Worm (Caenorhabditis elegans) whole organism, L4 larva: Measurements from ENCODE around the gene ZK688.5.

Experiments used
- cey-2 ChIP-seq: sonication (generic microtip); optimal IDR thresholded peaks from 3 replicates; lab custom pipeline; 2017; ENCODE audit warnings: missing genetic modification characterization, mild to moderate bottlenecking, missing compliant biosample characterization, antibody characterized with exemption, borderline replicate concordance; ENCODE audit not compliant: insufficient read depth
- egl-27 ChIP-seq: sonication (generic microtip); optimal IDR thresholded peaks from 3 replicates; lab custom pipeline; 2017; ENCODE audit warnings: missing biosample characterization, missing genetic modification reagents, missing genetic modification characterization
- lsy-2 ChIP-seq, 2 experiments: fragments of 150-350 bp in 1 of 2; sonication (generic microtip) in 1 of 2; optimal IDR thresholded peaks; 2 replicates each; lab custom pipeline; 2014 to 2017; ENCODE audit warnings: missing biosample characterization in 2 of 2, missing genetic modification characterization in 2 of 2
- nhr-10 ChIP-seq: fragments of 150-350 bp; optimal IDR thresholded peaks from 2 replicates; lab custom pipeline; 2014; ENCODE audit warnings: missing biosample characterization, missing genetic modification characterization
- nhr-111 ChIP-seq: fragments of 200-800 bp; sonication (Bioruptor generic); optimal IDR thresholded peaks from 2 replicates; lab custom pipeline; 2018; ENCODE audit warnings: mild to moderate bottlenecking, missing genetic modification characterization, missing compliant biosample characterization
- nhr-41 ChIP-seq: fragments of 200-800 bp; sonication (Bioruptor generic); IDR thresholded peaks from 2 replicates; pipeline ENCODE4 v1.3.6; 2022; ENCODE audit warnings: missing genetic modification reagents, missing genetic modification characterization, missing compliant biosample characterization
- nhr-6 ChIP-seq: fragments of 150-350 bp; optimal IDR thresholded peaks from 2 replicates; lab custom pipeline; 2014; ENCODE audit warnings: missing biosample characterization, missing genetic modification characterization
- skn-1 ChIP-seq: fragments of 150-350 bp; optimal IDR thresholded peaks from 2 replicates; lab custom pipeline; 2014; ENCODE audit warnings: missing biosample characterization, missing genetic modification characterization
- ztf-11 ChIP-seq: fragments of 150-350 bp; optimal IDR thresholded peaks from 2 replicates; lab custom pipeline; 2014; ENCODE audit warnings: missing biosample characterization, missing genetic modification characterization

DNA sequence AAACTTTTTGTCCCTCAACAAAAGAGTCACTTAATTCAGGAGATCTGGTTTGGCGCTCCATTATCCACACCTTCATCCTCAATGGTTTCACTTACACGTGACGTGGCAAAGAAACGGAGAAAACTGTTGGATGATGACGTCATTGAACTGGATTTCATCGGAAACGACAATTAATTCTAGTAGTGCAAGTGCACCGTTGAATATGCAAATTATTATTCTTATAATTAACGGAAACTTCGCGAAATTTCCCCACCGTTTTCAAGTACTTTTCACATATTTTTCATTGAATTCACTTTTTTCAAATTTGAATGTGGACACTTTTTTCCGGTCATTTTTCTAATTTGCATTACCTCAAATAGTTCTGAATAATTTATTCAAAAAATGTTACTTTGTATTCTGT is 17.8 kb upstream of the ZK688.5 start, which contains the start of gene ZK688.1:
- TF ChIP-seq cey-2 (tag; lab: Kevin White, UChicago) (no peak), egl-27 (no peak), nhr-10 (tag; lab: Kevin White, UChicago) (no peak), lsy-2 (tag; optimal IDR thresholded peaks at IDR 0.05; lab: Kevin White, UChicago) (no peak), nhr-6 (no peak), ztf-11 (tag; lab: Kevin White, UChicago) (no peak), skn-1 (tag; lab: Kevin White, UChicago) (no peak), nhr-41 (GFP tag; lab: Robert Waterston, UW) (no peak), nhr-111 (no peak)
